Fruit fly (Drosophila melanogaster) whole organism, pupa: Measurements from ENCODE around the gene RASSF8.

Experiments
- CG10348 ChIP-seq: fragments of 200-800 bp; sonication (Bioruptor generic); IDR thresholded peaks from 2 replicates; pipeline ENCODE4 v1.3.6; 2022; ENCODE audit warnings: missing biosample characterization, missing genetic modification characterization
- CG12605 ChIP-seq: fragments of 200-800 bp; sonication (Bioruptor generic); IDR thresholded peaks from 2 replicates; pipeline ENCODE4 v1.3.6; 2022; ENCODE audit warnings: missing biosample characterization, missing genetic modification characterization
- CG13204 ChIP-seq: fragments of 200-800 bp; sonication (Bioruptor generic); optimal IDR thresholded peaks from 2 replicates; lab custom pipeline; 2018; ENCODE audit warnings: missing biosample characterization, mild to moderate bottlenecking, missing genetic modification characterization, moderate library complexity
- CG14655 ChIP-seq: fragments of 200-800 bp; sonication (Bioruptor generic); optimal IDR thresholded peaks from 3 replicates; lab custom pipeline; 2017; ENCODE audit warnings: mild to moderate bottlenecking, missing biosample characterization, missing genetic modification reagents, missing genetic modification characterization
- CG15710 ChIP-seq: fragments of 200-800 bp; sonication (Bioruptor generic); optimal IDR thresholded peaks from 2 replicates; lab custom pipeline; 2018; ENCODE audit warnings: missing biosample characterization, mild to moderate bottlenecking, missing genetic modification characterization, moderate library complexity
- CG17806 ChIP-seq: fragments of 200-800 bp; sonication (Bioruptor generic); optimal IDR thresholded peaks from 2 replicates; lab custom pipeline; 2018; ENCODE audit warnings: missing biosample characterization, mild to moderate bottlenecking, missing genetic modification characterization, moderate library complexity
- CG32121 ChIP-seq: fragments of 200-800 bp; sonication (Bioruptor generic); IDR thresholded peaks from 2 replicates; pipeline ENCODE4 v1.3.6; 2022; ENCODE audit warnings: missing biosample characterization, missing genetic modification characterization
- CG34367 ChIP-seq: fragments of 200-800 bp; sonication (Bioruptor generic); optimal IDR thresholded peaks from 2 replicates; lab custom pipeline; 2018; ENCODE audit warnings: missing biosample characterization, mild to moderate bottlenecking, missing genetic modification characterization
- CG4496 ChIP-seq: fragments of 200-800 bp; sonication (Bioruptor generic); IDR thresholded peaks from 3 replicates; pipeline ENCODE4 v1.3.6; 2022; ENCODE audit warnings: missing biosample characterization, missing genetic modification characterization
- CG8159 ChIP-seq: fragments of 200-800 bp; sonication (Bioruptor generic); optimal IDR thresholded peaks from 3 replicates; lab custom pipeline; 2018; ENCODE audit warnings: missing biosample characterization, mild to moderate bottlenecking, missing genetic modification characterization, moderate library complexity
- CG8301 ChIP-seq: fragments of 200-800 bp; sonication (Bioruptor generic); optimal IDR thresholded peaks from 2 replicates; lab custom pipeline; 2018; ENCODE audit warnings: missing biosample characterization, mild to moderate bottlenecking, missing genetic modification characterization
- CG9948 ChIP-seq: fragments of 200-800 bp; sonication (Bioruptor generic); optimal IDR thresholded peaks from 2 replicates; lab custom pipeline; 2018; ENCODE audit warnings: missing biosample characterization, mild to moderate bottlenecking, missing genetic modification characterization, moderate library complexity
- D1 ChIP-seq: fragments of 200-800 bp; sonication (Bioruptor generic); optimal IDR thresholded peaks from 2 replicates; lab custom pipeline; 2018; ENCODE audit warnings: missing biosample characterization, mild to moderate bottlenecking, missing genetic modification characterization, moderate library complexity
- EcR ChIP-seq: fragments of 200-800 bp; sonication (Bioruptor generic); optimal IDR thresholded peaks from 3 replicates; lab custom pipeline; 2019; ENCODE audit warnings: missing biosample characterization, missing genetic modification characterization, mild to moderate bottlenecking, moderate library complexity, missing genetic modification reagents
- Ets98B ChIP-seq: fragments of 200-800 bp; sonication (Bioruptor generic); IDR thresholded peaks from 2 replicates; pipeline ENCODE4 v1.3.6; 2022; ENCODE audit warnings: missing biosample characterization, missing genetic modification characterization
- Pif1A ChIP-seq: fragments of 200-800 bp; sonication (Bioruptor generic); optimal IDR thresholded peaks from 3 replicates; lab custom pipeline; 2016; ENCODE audit warnings: missing biosample characterization, missing genetic modification characterization
- Pif1B ChIP-seq: fragments of 200-800 bp; sonication (Bioruptor generic); optimal IDR thresholded peaks from 3 replicates; lab custom pipeline; 2016; ENCODE audit warnings: missing biosample characterization, missing genetic modification characterization
- Snoo ChIP-seq: fragments of 200-800 bp; sonication (Bioruptor generic); optimal IDR thresholded peaks from 3 replicates; lab custom pipeline; 2017; ENCODE audit warnings: missing biosample characterization, mild to moderate bottlenecking, missing genetic modification characterization, inconsistent platforms
- fd96Ca ChIP-seq: fragments of 200-800 bp; sonication (Bioruptor generic); IDR thresholded peaks from 3 replicates; pipeline ENCODE4 v1.3.6; 2022; ENCODE audit warnings: missing biosample characterization, missing genetic modification characterization
- gl ChIP-seq: fragments of 200-800 bp; sonication (Bioruptor generic); optimal IDR thresholded peaks from 2 replicates; lab custom pipeline; 2018; ENCODE audit warnings: missing biosample characterization, mild to moderate bottlenecking, missing genetic modification characterization
- rn ChIP-seq: fragments of 200-800 bp; sonication (Bioruptor generic); IDR thresholded peaks from 2 replicates; pipeline ENCODE4 v1.3.6; 2022; ENCODE audit warnings: missing biosample characterization, missing genetic modification characterization

The RASSF8 gene

dm6 chr3R:25684859-25685258 lies 23.3 kb downstream of the RASSF8 start, which contains the start of gene RpL27:
Gene RpL27, minus strand, starts transcription at chr3R:25685051.
- TF ChIP-seq CG8159 (tag; lab: Kevin White, UChicago) = peak; percentile 51
- no peak for TF ChIP-seq EcR (GFP tag; lab: Kevin White, UChicago)
- TF ChIP-seq Snoo (tag; lab: Kevin White, UChicago) = peak; percentile 86
- TF ChIP-seq CG12605 (GFP tag; lab: Robert Waterston, UW) = peak; percentile 54; the same call in 1 of the 2 replicates
- TF ChIP-seq CG10348 (GFP tag; lab: Robert Waterston, UW) = no peak
- TF ChIP-seq rn (GFP tag; lab: Robert Waterston, UW) = no peak
- TF ChIP-seq Ets98B = peak; percentile 53
- no peak for TF ChIP-seq CG9948
- TF ChIP-seq gl (tag; lab: Kevin White, UChicago) = peak; percentile 57
- TF ChIP-seq CG13204 (GFP tag; lab: Kevin White, UChicago) = no peak
- peak; percentile 56; the same call in 2 of the 3 replicates for TF ChIP-seq CG4496 (GFP tag; lab: Robert Waterston, UW)
- peak; percentile 43 for TF ChIP-seq CG34367 (tag; lab: Kevin White, UChicago)
- TF ChIP-seq CG15710 (tag; lab: Kevin White, UChicago) = peak; percentile 51
- peak; percentile 13 for TF ChIP-seq CG17806 (tag; lab: Kevin White, UChicago)
- no peak for TF ChIP-seq CG8301 (tag; lab: Kevin White, UChicago)
- TF ChIP-seq CG14655 = no peak
- TF ChIP-seq Pif1A (GFP tag; lab: Kevin White, UChicago) = peak; percentile 68
- peak; percentile 66 for TF ChIP-seq Pif1B (GFP tag; lab: Kevin White, UChicago)
- peak; percentile 56; the same call in 1 of the 2 replicates for TF ChIP-seq CG32121 (GFP tag; lab: Robert Waterston, UW)
- no peak; the same call in 2 of the 3 replicates for TF ChIP-seq fd96Ca
- no peak for TF ChIP-seq D1 (tag; lab: Kevin White, UChicago)

DNA sequence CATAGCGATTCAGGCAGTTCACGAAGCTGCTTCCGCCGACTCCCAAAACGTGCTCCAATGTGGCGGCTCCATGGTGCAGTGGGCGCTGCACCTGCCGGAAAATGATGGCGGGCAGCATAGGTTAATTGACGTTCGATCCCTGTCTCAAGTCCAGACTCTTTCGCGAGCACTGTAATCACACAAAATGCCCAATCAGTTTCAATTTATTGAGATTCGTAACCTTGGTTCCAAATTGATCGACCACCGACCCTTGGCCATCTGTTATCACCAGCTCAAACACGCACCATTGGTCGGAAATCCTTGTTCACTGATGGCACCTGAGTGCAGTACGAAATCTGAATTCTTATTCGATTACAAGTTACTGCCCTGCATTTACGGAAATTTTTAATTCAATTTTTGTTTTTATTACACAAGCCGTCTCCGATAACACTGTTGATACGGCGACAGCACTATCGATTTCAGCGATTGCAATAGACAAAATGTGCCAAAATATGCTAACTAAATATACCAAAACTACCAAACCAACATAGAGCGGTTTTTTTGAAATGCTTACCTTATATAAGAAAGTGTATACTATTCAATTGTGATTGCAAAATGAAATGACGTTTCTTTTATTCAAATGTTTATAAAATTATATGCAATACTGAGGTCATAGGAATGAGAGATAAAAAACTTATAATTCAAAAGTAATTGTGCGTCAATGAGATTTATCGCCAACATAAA lies 25.3 kb downstream of the RASSF8 start, which contains the start of gene CLS:
Gene CLS (minus strand): TSS at position 673 of the 723 bp plus-strand sequence.
- no peak for TF ChIP-seq CG8159 (tag; lab: Kevin White, UChicago)
- TF ChIP-seq rn (GFP tag; lab: Robert Waterston, UW) = no peak
- TF ChIP-seq CG4496 (GFP tag; lab: Robert Waterston, UW) = no peak
- TF ChIP-seq Snoo (tag; lab: Kevin White, UChicago) = no peak
- TF ChIP-seq Pif1A (GFP tag; lab: Kevin White, UChicago) = no peak
- TF ChIP-seq gl (tag; lab: Kevin White, UChicago) = no peak
- no peak for TF ChIP-seq CG13204 (GFP tag; lab: Kevin White, UChicago)
- TF ChIP-seq CG10348 (GFP tag; lab: Robert Waterston, UW) = no peak
- no peak for TF ChIP-seq CG15710 (tag; lab: Kevin White, UChicago)
- TF ChIP-seq CG17806 (tag; lab: Kevin White, UChicago) = no peak
- TF ChIP-seq CG9948 = no peak
- TF ChIP-seq CG32121 (GFP tag; lab: Robert Waterston, UW) = no peak
- no peak for TF ChIP-seq CG34367 (tag; lab: Kevin White, UChicago)
- no peak for TF ChIP-seq Ets98B
- no peak for TF ChIP-seq D1 (tag; lab: Kevin White, UChicago)
- no peak for TF ChIP-seq EcR (GFP tag; lab: Kevin White, UChicago)
- TF ChIP-seq, all 21 proteins: peak for 0

- TF ChIP-seq CG14655 (no peak), CG12605 (GFP tag; lab: Robert Waterston, UW) (no peak), Pif1B (GFP tag; lab: Kevin White, UChicago) (no peak), Ets98B (no peak), CG4496 (GFP tag; lab: Robert Waterston, UW) (no peak), fd96Ca (no peak)
Measured at dm6 chr3R:25694167-25694689, 32.6 kb downstream of the RASSF8 start.
